Worm (Caenorhabditis elegans) whole organism, young adult: ENCODE measurements around the gene clec-238.

Experiments
- egl-18 ChIP-seq: fragments of 200-800 bp; sonication (Bioruptor generic); IDR thresholded peaks from 2 replicates; pipeline ENCODE4 v1.3.6; 2022; ENCODE audit warnings: missing genetic modification reagents, missing genetic modification characterization, missing compliant biosample characterization
- hrde-1 ChIP-seq: sonication (generic microtip); optimal IDR thresholded peaks from 2 replicates; lab custom pipeline; 2016; ENCODE audit warnings: missing genetic modification characterization, mild to moderate bottlenecking, missing compliant biosample characterization, moderate library complexity, missing genotype, missing genetic modification reagents, borderline replicate concordance
- nhr-90 ChIP-seq: sonication (generic microtip); optimal IDR thresholded peaks from 2 replicates; lab custom pipeline; 2016; ENCODE audit warnings: missing genotype, mild to moderate bottlenecking, missing genetic modification characterization, missing compliant biosample characterization
- repo-1 ChIP-seq: sonication (generic microtip); optimal IDR thresholded peaks from 2 replicates; lab custom pipeline; 2017; ENCODE audit warnings: mild to moderate bottlenecking, missing genetic modification characterization, missing compliant biosample characterization
- snpc-3.4 ChIP-seq: sonication (generic microtip); optimal IDR thresholded peaks from 2 replicates; lab custom pipeline; 2017; ENCODE audit warnings: missing genetic modification characterization, mild to moderate bottlenecking, missing compliant biosample characterization, antibody characterized with exemption, moderate library complexity, missing genotype, missing genetic modification reagents
- ztf-25 ChIP-seq: fragments of 200-800 bp; sonication (Bioruptor generic); IDR thresholded peaks from 2 replicates; pipeline ENCODE4 v1.3.6; 2022; ENCODE audit warnings: missing genetic modification reagents, missing genetic modification characterization, missing compliant biosample characterization

DNA sequence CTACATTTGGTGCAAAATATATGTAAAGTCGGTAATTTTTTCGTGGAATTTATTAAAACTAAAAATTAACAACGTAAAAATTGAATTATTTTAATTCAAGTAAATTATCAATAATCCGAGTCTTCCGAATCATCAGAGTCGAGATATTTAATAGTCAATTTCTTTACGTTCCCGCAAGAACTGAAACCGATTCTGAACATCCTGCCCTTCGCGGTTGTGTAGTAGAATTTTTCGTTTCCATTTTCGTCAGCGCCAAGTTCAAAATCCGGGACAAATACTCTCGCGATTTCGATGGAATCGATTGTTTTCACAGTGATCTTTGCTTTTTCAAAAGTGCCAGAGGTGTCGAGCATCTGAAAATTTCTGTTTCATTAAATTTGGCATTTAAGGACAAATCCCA, 31.9 kb upstream of the clec-238 start:
- TF ChIP-seq repo-1 (tag; lab: Kevin White, UChicago) (no peak), snpc-3.4 (no peak), nhr-90 (no peak), egl-18 (GFP tag; lab: Robert Waterston, UW) (no peak), hrde-1 (tag; lab: Kevin White, UChicago) (no peak), ztf-25 (no peak)
